Worm (Caenorhabditis elegans) whole organism, mixed stage, embryonic: Measurements from ENCODE around the gene T16H12.9.

Source experiments
- M03D4.4 ChIP-seq: sonication (generic microtip); optimal IDR thresholded peaks from 2 replicates; lab custom pipeline; 2017; ENCODE audit warnings: mild to moderate bottlenecking, missing genetic modification characterization, missing compliant biosample characterization
- bed-3 ChIP-seq: fragments of 200-800 bp; sonication (Bioruptor generic); optimal IDR thresholded peaks from 3 replicates; lab custom pipeline; 2018; ENCODE audit warnings: mild to moderate bottlenecking, missing genetic modification characterization, moderate library complexity, missing compliant biosample characterization
- ceh-83 ChIP-seq: fragments of 200-800 bp; sonication (Bioruptor generic); optimal IDR thresholded peaks from 2 replicates; lab custom pipeline; 2018; ENCODE audit warnings: mild to moderate bottlenecking, missing genetic modification characterization, missing compliant biosample characterization
- ces-1 ChIP-seq: fragments of 150-350 bp; optimal IDR thresholded peaks from 2 replicates; lab custom pipeline; 2014; ENCODE audit warnings: missing biosample characterization, missing genetic modification reagents, missing genetic modification characterization
- elt-1 ChIP-seq: sonication (generic microtip); optimal IDR thresholded peaks from 2 replicates; lab custom pipeline; 2017; ENCODE audit warnings: missing genetic modification characterization, mild to moderate bottlenecking, missing compliant biosample characterization, antibody characterized with exemption, moderate library complexity, borderline replicate concordance; ENCODE audit not compliant: insufficient read depth
- elt-3 ChIP-seq: fragments of 150-350 bp; optimal IDR thresholded peaks from 2 replicates; lab custom pipeline; 2014; ENCODE audit warnings: missing biosample characterization, missing genetic modification characterization
- flh-1 ChIP-seq: fragments of 200-800 bp; sonication (Bioruptor generic); optimal IDR thresholded peaks from 2 replicates; lab custom pipeline; 2018; ENCODE audit warnings: mild to moderate bottlenecking, missing genetic modification characterization, moderate library complexity, missing compliant biosample characterization
- ham-2 ChIP-seq: fragments of 200-800 bp; sonication (Bioruptor generic); optimal IDR thresholded peaks from 2 replicates; lab custom pipeline; 2018; ENCODE audit warnings: mild to moderate bottlenecking, missing genetic modification characterization, missing compliant biosample characterization
- hlh-1 ChIP-seq: fragments of 150-350 bp; optimal IDR thresholded peaks from 2 replicates; lab custom pipeline; 2014; ENCODE audit warnings: missing biosample characterization, missing genetic modification reagents, missing genetic modification characterization
- lin-13 ChIP-seq: fragments of 150-350 bp; optimal IDR thresholded peaks from 2 replicates; lab custom pipeline; 2014; ENCODE audit warnings: missing biosample characterization, missing genetic modification characterization
- lin-32 ChIP-seq: fragments of 200-800 bp; sonication (Bioruptor generic); optimal IDR thresholded peaks from 2 replicates; lab custom pipeline; 2018; ENCODE audit warnings: mild to moderate bottlenecking, missing genetic modification characterization, missing compliant biosample characterization
- lsy-2 ChIP-seq: fragments of 150-350 bp; optimal IDR thresholded peaks from 2 replicates; lab custom pipeline; 2014; ENCODE audit warnings: missing biosample characterization, missing genetic modification characterization
- mls-2 ChIP-seq: sonication (generic microtip); optimal IDR thresholded peaks from 2 replicates; lab custom pipeline; 2016; ENCODE audit warnings: mild to moderate bottlenecking, missing genetic modification characterization, moderate library complexity, missing compliant biosample characterization
- nhr-2 ChIP-seq: fragments of 150-350 bp; optimal IDR thresholded peaks from 2 replicates; lab custom pipeline; 2014; ENCODE audit warnings: missing biosample characterization, missing genetic modification characterization
- nhr-28 ChIP-seq: fragments of 150-350 bp; optimal IDR thresholded peaks from 2 replicates; lab custom pipeline; 2014; ENCODE audit warnings: missing biosample characterization, missing genetic modification characterization
- sem-2 ChIP-seq: fragments of 200-800 bp; sonication (Bioruptor generic); optimal IDR thresholded peaks from 2 replicates; lab custom pipeline; 2018; ENCODE audit warnings: mild to moderate bottlenecking, missing genetic modification characterization, missing compliant biosample characterization
- snpc-4 ChIP-seq: fragments of 150-350 bp; optimal IDR thresholded peaks from 2 replicates; lab custom pipeline; 2014; ENCODE audit warnings: missing biosample characterization, missing genetic modification characterization
- tbx-8 ChIP-seq: fragments of 200-800 bp; sonication (Bioruptor generic); optimal IDR thresholded peaks from 2 replicates; lab custom pipeline; 2018; ENCODE audit warnings: mild to moderate bottlenecking, missing genetic modification characterization, moderate library complexity, missing compliant biosample characterization
- unc-39 ChIP-seq: fragments of 150-350 bp; optimal IDR thresholded peaks from 2 replicates; lab custom pipeline; 2014; ENCODE audit warnings: missing biosample characterization, missing genetic modification characterization
- unc-62 ChIP-seq: fragments of 150-350 bp; optimal IDR thresholded peaks from 2 replicates; lab custom pipeline; 2014; ENCODE audit warnings: missing biosample characterization, missing genetic modification reagents, missing genetic modification characterization
- zip-8 ChIP-seq: fragments of 150-350 bp; optimal IDR thresholded peaks from 2 replicates; lab custom pipeline; 2014; ENCODE audit warnings: missing biosample characterization, missing genetic modification characterization
- ztf-11 ChIP-seq: fragments of 150-350 bp; optimal IDR thresholded peaks from 2 replicates; lab custom pipeline; 2014; ENCODE audit warnings: missing biosample characterization, missing genetic modification characterization

T16H12.9 gene

DNA sequence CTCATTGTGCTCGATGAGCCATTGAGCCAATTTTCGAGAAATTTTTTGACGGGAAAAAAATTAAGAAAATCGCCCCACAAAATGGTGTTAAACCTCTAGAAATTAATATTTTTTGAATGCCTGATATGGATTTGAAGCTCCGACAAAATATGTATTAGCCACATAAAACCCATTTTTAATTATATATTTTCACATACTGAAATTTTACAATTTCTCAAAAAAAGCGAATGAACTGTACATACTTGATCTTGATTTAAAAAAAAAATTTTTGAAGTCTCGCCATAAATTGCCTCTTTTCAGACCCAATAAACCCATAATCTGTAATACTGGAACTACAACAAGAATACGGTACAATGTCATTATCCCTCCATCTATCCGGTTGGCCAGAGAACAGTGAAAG, 43.4 kb downstream of the T16H12.9 start, which contains the start of gene nac-3:
nac-3 (plus strand) TSS at position 301 of the 400 bp plus-strand sequence.
- no peak for TF ChIP-seq ham-2 (GFP tag; lab: Kevin White, UChicago)
- no peak for TF ChIP-seq hlh-1 (tag; lab: Kevin White, UChicago)
- TF ChIP-seq M03D4.4 = no peak
- no peak for TF ChIP-seq lsy-2 (tag; lab: Kevin White, UChicago)
- no peak for TF ChIP-seq unc-62
- TF ChIP-seq nhr-28 (tag; lab: Kevin White, UChicago) = no peak

DNA sequence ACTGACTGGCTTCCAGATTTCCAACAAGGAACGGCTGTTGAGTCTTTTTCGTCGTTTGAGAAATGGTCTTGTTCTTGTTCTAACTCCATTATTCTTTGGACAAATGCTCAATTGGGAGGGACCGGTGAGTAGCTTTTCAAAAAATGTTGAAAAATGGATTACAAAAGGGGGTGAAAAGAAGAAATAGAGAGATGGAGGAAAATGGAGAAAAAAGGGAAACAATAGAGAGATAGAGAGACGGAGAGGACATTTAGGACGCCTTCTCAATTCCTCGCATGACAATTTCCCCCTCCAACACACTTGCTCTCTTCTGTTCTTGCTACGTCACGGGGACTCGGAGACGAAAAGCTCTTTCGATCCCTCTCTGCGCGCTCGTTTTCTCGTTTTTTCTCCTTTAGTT, 43.9 kb downstream of the T16H12.9 start:
- TF ChIP-seq ces-1 (GFP tag; lab: Kevin White, UChicago) (peak; percentile 84), lin-13 (tag; lab: Kevin White, UChicago) (no peak)

DNA sequence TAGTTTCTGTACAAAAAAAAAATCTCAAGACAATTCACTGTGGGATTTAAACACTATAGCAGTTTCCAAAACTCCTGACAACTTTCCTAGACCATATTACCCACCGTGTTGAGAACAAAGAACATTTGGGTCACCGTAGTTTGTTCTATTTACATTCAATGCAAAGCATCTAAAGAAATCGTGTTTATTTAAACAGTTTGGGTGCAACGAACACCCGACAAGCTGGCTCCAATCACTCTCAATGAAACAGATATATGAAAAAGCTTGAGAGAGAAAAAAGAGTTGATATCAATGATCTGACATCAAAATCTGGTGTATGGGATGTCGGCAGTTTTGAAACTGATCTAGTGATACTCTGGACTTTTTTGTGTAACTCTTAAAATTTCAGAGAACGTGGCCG, 45.9 kb downstream of the T16H12.9 start:
- TF ChIP-seq unc-39 (tag; lab: Kevin White, UChicago) (no peak), flh-1 (GFP tag; lab: Kevin White, UChicago) (no peak), ces-1 (GFP tag; lab: Kevin White, UChicago) (no peak), elt-1 (no peak), mls-2 (no peak), nhr-28 (tag; lab: Kevin White, UChicago) (no peak), sem-2 (GFP tag; lab: Kevin White, UChicago) (no peak), snpc-4 (no peak), ztf-11 (tag; lab: Kevin White, UChicago) (no peak), unc-62 (no peak), nhr-2 (tag; lab: Kevin White, UChicago) (no peak)

DNA sequence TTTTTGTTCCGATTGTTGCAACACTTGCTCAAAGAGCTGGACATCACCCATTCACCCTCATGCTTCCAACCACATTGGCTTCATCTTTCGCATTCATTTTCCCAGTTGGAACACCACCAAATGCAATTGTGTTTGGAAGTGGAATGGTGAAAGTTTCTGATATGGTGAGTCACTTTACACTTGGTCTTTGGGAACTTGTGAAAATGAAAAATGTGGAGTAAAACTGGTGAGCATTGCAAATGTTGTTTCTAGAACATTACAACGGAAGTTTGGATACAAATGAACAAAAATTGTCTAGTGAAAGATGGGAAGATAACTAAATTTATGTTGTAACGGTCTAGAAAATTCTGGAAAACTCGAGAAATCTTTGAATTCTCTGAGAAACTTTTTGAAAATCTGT, 47.2 kb downstream of the T16H12.9 start:
- TF ChIP-seq ztf-11 (tag; lab: Kevin White, UChicago) = no peak
- no peak for TF ChIP-seq zip-8 (tag; lab: Kevin White, UChicago)
- no peak for TF ChIP-seq elt-3 (tag; lab: Kevin White, UChicago)
- TF ChIP-seq tbx-8 = no peak
- no peak for TF ChIP-seq M03D4.4
- no peak for TF ChIP-seq bed-3 (GFP tag; lab: Kevin White, UChicago)

DNA sequence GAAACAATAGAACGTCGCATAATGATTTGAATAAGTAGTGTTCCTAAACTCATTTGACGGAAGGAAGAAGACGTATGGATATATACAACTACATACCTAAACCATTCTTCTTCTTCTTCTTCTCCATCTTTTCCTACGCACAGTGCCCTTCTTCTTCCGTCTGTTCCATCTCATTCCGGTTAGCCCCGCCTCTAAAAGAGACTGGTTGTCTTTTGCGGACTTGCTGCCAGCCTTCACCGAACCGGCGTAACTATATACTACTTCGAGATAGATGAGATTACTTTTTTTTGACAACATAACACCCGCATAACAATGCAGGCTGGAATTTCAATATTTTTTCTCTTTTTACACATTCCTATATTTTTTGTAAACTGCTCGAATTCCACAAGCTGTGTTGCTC, 51.3 kb downstream of the T16H12.9 start, which contains the start of the genes K08E5.5 and mua-3:
K08E5.5 (minus strand) TSS at position 101 of the 400 bp plus-strand sequence.
mua-3 (plus strand) TSS at position 313 of the 400 bp plus-strand sequence.
- TF ChIP-seq lin-32 (no peak), lsy-2 (tag; lab: Kevin White, UChicago) (no peak), nhr-2 (tag; lab: Kevin White, UChicago) (no peak), ces-1 (GFP tag; lab: Kevin White, UChicago) (no peak), ceh-83 (GFP tag; lab: Kevin White, UChicago) (no peak)
